Worm (Caenorhabditis elegans) whole organism, early embryonic: Measurements from ENCODE around the gene lgc-27.

Experiments used
- B0310.2 ChIP-seq: sonication (generic microtip); optimal IDR thresholded peaks from 2 replicates; lab custom pipeline; 2016; ENCODE audit warnings: mild to moderate bottlenecking, missing genetic modification characterization, missing compliant biosample characterization
- F13C5.2 ChIP-seq: sonication (generic microtip); optimal IDR thresholded peaks from 2 replicates; lab custom pipeline; 2017; ENCODE audit warnings: mild to moderate bottlenecking, missing genetic modification characterization, inconsistent platforms, missing compliant biosample characterization
- aly-1 ChIP-seq: sonication (generic microtip); optimal IDR thresholded peaks from 2 replicates; lab custom pipeline; 2016; ENCODE audit warnings: missing genetic modification characterization, missing compliant biosample characterization
- ama-1 ChIP-seq: fragments of 150-350 bp; optimal IDR thresholded peaks from 2 replicates; lab custom pipeline; 2014
- ceh-13 ChIP-seq: fragments of 200-800 bp; sonication (Bioruptor generic); optimal IDR thresholded peaks from 2 replicates; lab custom pipeline; 2018; ENCODE audit warnings: mild to moderate bottlenecking, missing genetic modification characterization, missing compliant biosample characterization
- ceh-36 ChIP-seq: sonication (generic microtip); optimal IDR thresholded peaks from 2 replicates; lab custom pipeline; 2016; ENCODE audit warnings: missing genetic modification characterization, inconsistent platforms, missing compliant biosample characterization
- ets-7 ChIP-seq: sonication (generic microtip); optimal IDR thresholded peaks from 2 replicates; lab custom pipeline; 2016; ENCODE audit warnings: missing genotype, missing genetic modification characterization, missing compliant biosample characterization
- flt-1 ChIP-seq: fragments of 200-800 bp; sonication (Bioruptor generic); IDR thresholded peaks from 2 replicates; pipeline ENCODE4 v1.3.6; 2022; ENCODE audit warnings: missing genetic modification characterization, missing compliant biosample characterization
- hmbx-1 ChIP-seq: sonication (generic microtip); optimal IDR thresholded peaks from 2 replicates; lab custom pipeline; 2016; ENCODE audit warnings: mild to moderate bottlenecking, missing genetic modification characterization, missing compliant biosample characterization
- hmg-4 ChIP-seq: fragments of 200-800 bp; sonication (Bioruptor generic); optimal IDR thresholded peaks from 2 replicates; lab custom pipeline; 2018; ENCODE audit warnings: mild to moderate bottlenecking, missing genetic modification characterization, missing compliant biosample characterization
- hnd-1 ChIP-seq: sonication (generic microtip); optimal IDR thresholded peaks from 2 replicates; lab custom pipeline; 2016; ENCODE audit warnings: missing genetic modification characterization, missing compliant biosample characterization
- pes-1 ChIP-seq: fragments of 200-800 bp; sonication (Bioruptor generic); IDR thresholded peaks from 2 replicates; pipeline ENCODE4 v1.3.6; 2022; ENCODE audit warnings: missing genetic modification reagents, missing genetic modification characterization, missing compliant biosample characterization
- scrt-1 ChIP-seq: fragments of 200-800 bp; sonication (Bioruptor generic); IDR thresholded peaks from 2 replicates; pipeline ENCODE4 v1.3.6; 2022; ENCODE audit warnings: missing genetic modification characterization, missing compliant biosample characterization
- sea-1 ChIP-seq: fragments of 200-800 bp; sonication (Bioruptor generic); conservative IDR thresholded peaks from 2 replicates; pipeline ENCODE4 v1.3.6; 2022; ENCODE audit warnings: missing genetic modification characterization, missing compliant biosample characterization
- tbx-11 ChIP-seq: fragments of 200-800 bp; sonication (Bioruptor generic); IDR thresholded peaks from 2 replicates; pipeline ENCODE4 v1.3.6; 2022; ENCODE audit warnings: missing genetic modification characterization, missing compliant biosample characterization
- tbx-37 ChIP-seq: fragments of 200-800 bp; sonication (Bioruptor generic); conservative IDR thresholded peaks from 2 replicates; pipeline ENCODE4 v1.3.6; 2022; ENCODE audit warnings: missing genetic modification reagents, missing genetic modification characterization, missing compliant biosample characterization
- tra-4 ChIP-seq: sonication (generic microtip); optimal IDR thresholded peaks from 2 replicates; lab custom pipeline; 2017; ENCODE audit warnings: missing genetic modification characterization, missing compliant biosample characterization

lgc-27 gene

ce11 chrII:4604680-4605079 lies 44.2 kb upstream of the lgc-27 start:
- TF ChIP-seq tbx-11 (GFP tag; lab: Robert Waterston, UW) = no peak
- no peak for TF ChIP-seq aly-1 (tag; lab: Kevin White, UChicago)
- no peak for TF ChIP-seq F13C5.2 (tag; lab: Kevin White, UChicago)
- TF ChIP-seq ceh-13 = no peak
- no peak for TF ChIP-seq tbx-37
- TF ChIP-seq scrt-1 (GFP tag; lab: Robert Waterston, UW) = no peak
- no peak for TF ChIP-seq flt-1 (GFP tag; lab: Robert Waterston, UW)
- TF ChIP-seq hnd-1 (tag; lab: Kevin White, UChicago) = no peak
- TF ChIP-seq ets-7 (tag; lab: Kevin White, UChicago) = no peak
- TF ChIP-seq ama-1 = no peak
- TF ChIP-seq pes-1 (GFP tag; lab: Robert Waterston, UW) = no peak

- no peak for TF ChIP-seq tra-4
- no peak for TF ChIP-seq hmbx-1 (tag; lab: Kevin White, UChicago)
- no peak for TF ChIP-seq ceh-36 (tag; lab: Kevin White, UChicago)
- no peak for TF ChIP-seq ama-1
- no peak for TF ChIP-seq hnd-1 (tag; lab: Kevin White, UChicago)
- no peak for TF ChIP-seq tbx-11 (GFP tag; lab: Robert Waterston, UW)
- no peak for TF ChIP-seq pes-1 (GFP tag; lab: Robert Waterston, UW)
- no peak for TF ChIP-seq ceh-13
- TF ChIP-seq flt-1 (GFP tag; lab: Robert Waterston, UW) = no peak
- TF ChIP-seq aly-1 (tag; lab: Kevin White, UChicago) = no peak
These were observed 42.1 kb upstream of the lgc-27 start for ce11 chrII:4606687-4607297.

- TF ChIP-seq scrt-1 (GFP tag; lab: Robert Waterston, UW) (no peak), tra-4 (no peak), hmg-4 (GFP tag; lab: Kevin White, UChicago) (no peak)
These were observed 40.8 kb upstream of the lgc-27 start, which contains the start of gene F35D11.3 for ce11 chrII:4608073-4608472. TSS of gene F35D11.3 (plus strand) at chrII:4608372.

ce11 chrII:4612694-4613093 lies 36.2 kb upstream of the lgc-27 start, which contains the start of gene pqn-35:
TSS of gene pqn-35 (plus strand) at chrII:4612994.
- TF ChIP-seq tra-4 = no peak
- no peak for TF ChIP-seq ama-1
- TF ChIP-seq aly-1 (tag; lab: Kevin White, UChicago) = no peak
- no peak for TF ChIP-seq flt-1 (GFP tag; lab: Robert Waterston, UW)
- TF ChIP-seq F13C5.2 (tag; lab: Kevin White, UChicago) = no peak

- TF ChIP-seq F13C5.2 (tag; lab: Kevin White, UChicago) = no peak
- no peak for TF ChIP-seq B0310.2
- TF ChIP-seq tra-4 = no peak
- no peak for TF ChIP-seq sea-1
- TF ChIP-seq ama-1 = no peak
- TF ChIP-seq scrt-1 (GFP tag; lab: Robert Waterston, UW) = no peak
These were observed 32.4 kb upstream of the lgc-27 start, which contains the start of gene clec-136 for ce11 chrII:4616443-4616842. TSS of gene clec-136 (minus strand) at chrII:4616543.

- TF ChIP-seq tbx-37 (no peak), F13C5.2 (tag; lab: Kevin White, UChicago) (no peak), ceh-13 (no peak), hnd-1 (tag; lab: Kevin White, UChicago) (no peak), scrt-1 (GFP tag; lab: Robert Waterston, UW) (no peak), B0310.2 (no peak), ets-7 (tag; lab: Kevin White, UChicago) (no peak), hmbx-1 (tag; lab: Kevin White, UChicago) (no peak), ama-1 (no peak), ceh-36 (tag; lab: Kevin White, UChicago) (no peak), aly-1 (tag; lab: Kevin White, UChicago) (no peak), flt-1 (GFP tag; lab: Robert Waterston, UW) (no peak), tra-4 (no peak), tbx-11 (GFP tag; lab: Robert Waterston, UW) (no peak), pes-1 (GFP tag; lab: Robert Waterston, UW) (no peak), sea-1 (no peak), hmg-4 (GFP tag; lab: Kevin White, UChicago) (no peak)
These were observed 30.9 kb upstream of the lgc-27 start, which contains the start of gene clec-137 for ce11 chrII:4617990-4618389. TSS of gene clec-137 (minus strand) at chrII:4618090.

- TF ChIP-seq flt-1 (GFP tag; lab: Robert Waterston, UW) (no peak), tbx-37 (no peak), scrt-1 (GFP tag; lab: Robert Waterston, UW) (no peak), ets-7 (tag; lab: Kevin White, UChicago) (no peak), ama-1 (no peak), hnd-1 (tag; lab: Kevin White, UChicago) (no peak), tra-4 (no peak)
These were observed 29.2 kb upstream of the lgc-27 start, which contains the start of gene clec-138 for ce11 chrII:4619700-4620099. TSS of gene clec-138 (minus strand) at chrII:4619800.

- TF ChIP-seq tbx-37 = no peak
- TF ChIP-seq F13C5.2 (tag; lab: Kevin White, UChicago) = no peak
- TF ChIP-seq pes-1 (GFP tag; lab: Robert Waterston, UW) = no peak
- no peak for TF ChIP-seq ceh-13
These were observed 27.2 kb upstream of the lgc-27 start, which contains the start of gene clec-139 for ce11 chrII:4621650-4622049. TSS of gene clec-139 (minus strand) at chrII:4621750.

ce11 chrII:4626606-4627005 lies 22.3 kb upstream of the lgc-27 start, which contains the start of gene F35D11.1:
TSS of gene F35D11.1 (plus strand) at chrII:4626906.
- TF ChIP-seq pes-1 (GFP tag; lab: Robert Waterston, UW) = no peak
- no peak for TF ChIP-seq hmbx-1 (tag; lab: Kevin White, UChicago)
- no peak for TF ChIP-seq tbx-37
- no peak for TF ChIP-seq hnd-1 (tag; lab: Kevin White, UChicago)
- TF ChIP-seq tbx-11 (GFP tag; lab: Robert Waterston, UW) = no peak
- no peak for TF ChIP-seq ets-7 (tag; lab: Kevin White, UChicago)
- no peak for TF ChIP-seq ceh-13
- no peak for TF ChIP-seq flt-1 (GFP tag; lab: Robert Waterston, UW)
- TF ChIP-seq F13C5.2 (tag; lab: Kevin White, UChicago) = no peak
- no peak for TF ChIP-seq B0310.2
- TF ChIP-seq aly-1 (tag; lab: Kevin White, UChicago) = no peak
- TF ChIP-seq scrt-1 (GFP tag; lab: Robert Waterston, UW) = no peak
